Worm (Caenorhabditis elegans) whole organism, L4 larva: ENCODE data around the gene Y37A1A.4.

Source experiments
- Y105C5A.15 ChIP-seq: fragments of 200-800 bp; sonication (Bioruptor generic); IDR thresholded peaks from 2 replicates; pipeline ENCODE4 v1.3.6; 2022; ENCODE audit warnings: missing genetic modification characterization, missing compliant biosample characterization
- Y48G9A.11 ChIP-seq: fragments of 200-800 bp; sonication (Bioruptor generic); IDR thresholded peaks from 2 replicates; pipeline ENCODE4 v1.3.6; 2022; ENCODE audit warnings: missing genetic modification reagents, missing genetic modification characterization, missing compliant biosample characterization
- Y5F2A.4 ChIP-seq: fragments of 200-800 bp; sonication (Bioruptor generic); optimal IDR thresholded peaks from 2 replicates; lab custom pipeline; 2018; ENCODE audit warnings: mild to moderate bottlenecking, missing genetic modification characterization, missing compliant biosample characterization
- Y75B8A.6 ChIP-seq: fragments of 200-800 bp; sonication (Bioruptor generic); IDR thresholded peaks from 2 replicates; pipeline ENCODE4 v1.3.6; 2022; ENCODE audit warnings: missing genetic modification reagents, missing genetic modification characterization, missing compliant biosample characterization
- aha-1 ChIP-seq: fragments of 150-350 bp; peaks from one replicate; lab custom pipeline; 2014; ENCODE audit warnings: missing biosample characterization, missing genetic modification characterization
- arid-1 ChIP-seq: fragments of 200-800 bp; sonication (Bioruptor generic); conservative IDR thresholded peaks from 2 replicates; pipeline ENCODE4 v1.3.6; 2022; ENCODE audit warnings: missing genetic modification reagents, missing genetic modification characterization, missing compliant biosample characterization
- ceh-44 ChIP-seq: fragments of 200-800 bp; sonication (Bioruptor generic); IDR thresholded peaks from 2 replicates; pipeline ENCODE4 v1.3.6; 2022; ENCODE audit warnings: missing genetic modification reagents, missing genetic modification characterization, missing compliant biosample characterization
- daf-16 ChIP-seq, 3 experiments: sonication (generic microtip); optimal IDR thresholded peaks; 2 replicates each; lab custom pipeline; 2016 to 2017; ENCODE audit warnings: missing genetic modification characterization in 3 of 3, missing genetic modification reagents in 3 of 3, mild to moderate bottlenecking in 2 of 3, missing compliant biosample characterization in 2 of 3, missing biosample characterization in 1 of 3, moderate library complexity in 1 of 3
- dmd-6 ChIP-seq: fragments of 200-800 bp; sonication (Bioruptor generic); IDR thresholded peaks from 2 replicates; pipeline ENCODE4 v1.3.6; 2022; ENCODE audit warnings: missing genetic modification reagents, missing genetic modification characterization, missing compliant biosample characterization
- dve-1 ChIP-seq: sonication (generic microtip); optimal IDR thresholded peaks from 2 replicates; lab custom pipeline; 2017; ENCODE audit warnings: antibody characterized with exemption, mild to moderate bottlenecking, missing genetic modification characterization, missing compliant biosample characterization; ENCODE audit not compliant: insufficient read depth
- egl-27 ChIP-seq: sonication (generic microtip); optimal IDR thresholded peaks from 3 replicates; lab custom pipeline; 2017; ENCODE audit warnings: missing biosample characterization, missing genetic modification reagents, missing genetic modification characterization
- egl-43 ChIP-seq: fragments of 200-800 bp; sonication (Bioruptor generic); IDR thresholded peaks from 2 replicates; pipeline ENCODE4 v1.3.6; 2022; ENCODE audit warnings: missing genetic modification reagents, missing genetic modification characterization, missing compliant biosample characterization
- hlh-30 ChIP-seq: sonication (generic microtip); optimal IDR thresholded peaks from 2 replicates; lab custom pipeline; 2017; ENCODE audit warnings: antibody characterized with exemption, mild to moderate bottlenecking, missing genetic modification characterization, missing compliant biosample characterization; ENCODE audit not compliant: insufficient read depth
- hmg-1.1 ChIP-seq: fragments of 200-800 bp; sonication (Bioruptor generic); IDR thresholded peaks from 2 replicates; pipeline ENCODE4 v1.3.6; 2022; ENCODE audit warnings: missing genetic modification reagents, missing genetic modification characterization, missing compliant biosample characterization
- jun-1 ChIP-seq: fragments of 150-350 bp; optimal IDR thresholded peaks from 2 replicates; lab custom pipeline; 2014; ENCODE audit warnings: missing biosample characterization, missing genetic modification reagents, missing genetic modification characterization
- lim-7 ChIP-seq: fragments of 200-800 bp; sonication (Bioruptor generic); IDR thresholded peaks from 2 replicates; pipeline ENCODE4 v1.3.6; 2022; ENCODE audit warnings: missing genetic modification characterization, missing compliant biosample characterization
- lin-1 ChIP-seq: fragments of 200-800 bp; sonication (Bioruptor generic); IDR thresholded peaks from 2 replicates; pipeline ENCODE4 v1.3.6; 2022; ENCODE audit warnings: missing genetic modification reagents, missing genetic modification characterization, missing compliant biosample characterization
- lin-13 ChIP-seq: fragments of 150-350 bp; optimal IDR thresholded peaks from 2 replicates; lab custom pipeline; 2014; ENCODE audit warnings: missing biosample characterization, missing genetic modification reagents, missing genetic modification characterization
- lin-39 ChIP-seq: fragments of 150-350 bp; optimal IDR thresholded peaks from 2 replicates; lab custom pipeline; 2014; ENCODE audit warnings: missing biosample characterization, missing genetic modification reagents, missing genetic modification characterization
- lsy-2 ChIP-seq, 2 experiments: fragments of 150-350 bp in 1 of 2; sonication (generic microtip) in 1 of 2; optimal IDR thresholded peaks; 2 replicates each; lab custom pipeline; 2014 to 2017; ENCODE audit warnings: missing biosample characterization in 2 of 2, missing genetic modification characterization in 2 of 2
- madf-9 ChIP-seq: fragments of 200-800 bp; sonication (Bioruptor generic); conservative IDR thresholded peaks from 2 replicates; pipeline ENCODE4 v1.3.6; 2022; ENCODE audit warnings: missing genetic modification reagents, missing genetic modification characterization, missing compliant biosample characterization
- mdl-1 ChIP-seq, 2 experiments: fragments of 150-350 bp in 1 of 2; sonication (generic microtip) in 1 of 2; optimal IDR thresholded peaks; 2 replicates each; lab custom pipeline; 2014 to 2017; ENCODE audit warnings: missing biosample characterization in 2 of 2, missing genetic modification characterization in 2 of 2
- mdt-29 ChIP-seq: fragments of 200-800 bp; sonication (Bioruptor generic); IDR thresholded peaks from 2 replicates; pipeline ENCODE4 v1.3.6; 2022; ENCODE audit warnings: missing genetic modification reagents, missing genetic modification characterization, missing compliant biosample characterization
- mep-1 ChIP-seq: fragments of 150-350 bp; sonication (generic microtip); optimal IDR thresholded peaks from 3 replicates; lab custom pipeline; 2014; ENCODE audit warnings: missing biosample characterization, missing genetic modification characterization
- mes-2 ChIP-seq: sonication (generic microtip); optimal IDR thresholded peaks from 2 replicates; lab custom pipeline; 2016; ENCODE audit warnings: missing genotype, mild to moderate bottlenecking, missing genetic modification characterization, missing compliant biosample characterization; ENCODE audit not compliant: poor library complexity, severe bottlenecking
- nhr-111 ChIP-seq: fragments of 200-800 bp; sonication (Bioruptor generic); optimal IDR thresholded peaks from 2 replicates; lab custom pipeline; 2018; ENCODE audit warnings: mild to moderate bottlenecking, missing genetic modification characterization, missing compliant biosample characterization
- nhr-28 ChIP-seq: fragments of 150-350 bp; optimal IDR thresholded peaks from 2 replicates; lab custom pipeline; 2014; ENCODE audit warnings: missing biosample characterization, missing genetic modification characterization
- nhr-42 ChIP-seq: fragments of 200-800 bp; sonication (Bioruptor generic); IDR thresholded peaks from 2 replicates; pipeline ENCODE4 v1.3.6; 2022; ENCODE audit warnings: missing genetic modification characterization, missing compliant biosample characterization
- nhr-48 ChIP-seq: sonication (generic microtip); optimal IDR thresholded peaks from 2 replicates; lab custom pipeline; 2016; ENCODE audit warnings: mild to moderate bottlenecking, missing genetic modification characterization, missing compliant biosample characterization
- nhr-77 ChIP-seq: fragments of 150-350 bp; optimal IDR thresholded peaks from 2 replicates; lab custom pipeline; 2014; ENCODE audit warnings: missing biosample characterization, missing genetic modification characterization
- pha-4 ChIP-seq, 2 experiments: fragments of 150-350 bp in 1 of 2; fragments of 200-800 bp in 1 of 2; sonication (Bioruptor generic) in 1 of 2; IDR thresholded peaks in 1 of 2; optimal IDR thresholded peaks in 1 of 2; 2 replicates each; pipeline versions ENCODE4 v1.3.6 to Lab custom; 2014 to 2022; ENCODE audit warnings: missing genetic modification characterization in 2 of 2, missing genetic modification reagents in 2 of 2, missing biosample characterization in 1 of 2, missing compliant biosample characterization in 1 of 2
- rbr-2 ChIP-seq: sonication (generic microtip); optimal IDR thresholded peaks from 2 replicates; lab custom pipeline; 2016; ENCODE audit warnings: missing genotype, missing genetic modification characterization, missing compliant biosample characterization
- set-16 ChIP-seq: fragments of 200-800 bp; sonication (Bioruptor generic); IDR thresholded peaks from 2 replicates; pipeline ENCODE4 v1.3.6; 2022; ENCODE audit warnings: missing genetic modification reagents, missing genetic modification characterization, missing compliant biosample characterization
- skn-1 ChIP-seq: fragments of 150-350 bp; optimal IDR thresholded peaks from 2 replicates; lab custom pipeline; 2014; ENCODE audit warnings: missing biosample characterization, missing genetic modification characterization
- snpc-1.2 ChIP-seq: fragments of 200-800 bp; sonication (Bioruptor generic); IDR thresholded peaks from 2 replicates; pipeline ENCODE4 v1.3.6; 2022; ENCODE audit warnings: missing genetic modification reagents, missing genetic modification characterization, missing compliant biosample characterization
- snpc-4 ChIP-seq: fragments of 150-350 bp; optimal IDR thresholded peaks from 2 replicates; lab custom pipeline; 2014; ENCODE audit warnings: missing biosample characterization, missing genetic modification characterization
- spr-3 ChIP-seq: fragments of 200-800 bp; sonication (Bioruptor generic); optimal IDR thresholded peaks from 2 replicates; lab custom pipeline; 2018; ENCODE audit warnings: mild to moderate bottlenecking, missing genetic modification characterization, missing compliant biosample characterization
- unc-130 ChIP-seq: sonication (generic microtip); optimal IDR thresholded peaks from 2 replicates; lab custom pipeline; 2016; ENCODE audit warnings: missing genetic modification reagents, missing genetic modification characterization, missing compliant biosample characterization
- unc-62 ChIP-seq, 3 experiments: fragments of 150-350 bp in 1 of 3; sonication (generic microtip); optimal IDR thresholded peaks in 2 of 3; peaks in 1 of 3; 1 replicate in 1 of 3; 2 replicates in 2 of 3; lab custom pipeline; 2014 to 2017; ENCODE audit warnings: missing biosample characterization in 3 of 3, missing genetic modification characterization in 3 of 3, missing genetic modification reagents in 3 of 3, missing genotype in 1 of 3
- vab-7 ChIP-seq: fragments of 200-800 bp; sonication (Bioruptor generic); IDR thresholded peaks from 2 replicates; pipeline ENCODE4 v1.3.6; 2022; ENCODE audit warnings: missing genetic modification reagents, missing genetic modification characterization, missing compliant biosample characterization
- zfp-2 ChIP-seq: sonication (generic microtip); optimal IDR thresholded peaks from 2 replicates; lab custom pipeline; 2016; ENCODE audit warnings: mild to moderate bottlenecking, missing genetic modification characterization, missing compliant biosample characterization
- zip-11 ChIP-seq: fragments of 200-800 bp; sonication (Bioruptor generic); IDR thresholded peaks from 2 replicates; pipeline ENCODE4 v1.3.6; 2022; ENCODE audit warnings: missing genetic modification characterization, missing compliant biosample characterization

The Y37A1A.4 gene

ce11 chrIV:13893103-13893502 lies 41.1 kb upstream of the Y37A1A.4 start:
- TF ChIP-seq nhr-77 (no peak), egl-43 (GFP tag; lab: Robert Waterston, UW) (no peak), snpc-4 (peak; percentile 82), jun-1 (tag; lab: Kevin White, UChicago) (no peak), hmg-1.1 (GFP tag; lab: Robert Waterston, UW) (0 out of 2 replicates have a peak, but pooled peaks have one; percentile 28), hlh-30 (tag; lab: Kevin White, UChicago) (no peak), lin-13 (peak; percentile 59), egl-27 (tag; lab: Kevin White, UChicago) (no peak), daf-16 (GFP tag; optimal IDR thresholded peaks at IDR 0.05; lab: Kevin White, UChicago) (no peak), daf-16 (tag; optimal IDR thresholded peaks at IDR 0.05; lab: Kevin White, UChicago) (peak; percentile 13), Y105C5A.15 (no peak), mep-1 (tag; lab: Kevin White, UChicago) (peak; percentile 37), dve-1 (tag; lab: Kevin White, UChicago) (no peak), pha-4 (GFP tag; IDR thresholded peaks at IDR 0.05; lab: Robert Waterston, UW) (no peak), pha-4 (tag; optimal IDR thresholded peaks at IDR 0.05; lab: Kevin White, UChicago) (no peak), vab-7 (GFP tag; lab: Robert Waterston, UW) (no peak), nhr-42 (GFP tag; lab: Robert Waterston, UW) (no peak), lin-39 (no peak), madf-9 (GFP tag; lab: Robert Waterston, UW) (no peak), lim-7 (GFP tag; lab: Robert Waterston, UW) (no peak), nhr-111 (peak; percentile 42), dmd-6 (GFP tag; lab: Robert Waterston, UW) (no peak), Y75B8A.6 (no peak), zfp-2 (tag; lab: Kevin White, UChicago) (no peak), unc-130 (GFP tag; lab: Kevin White, UChicago) (no peak), snpc-1.2 (GFP tag; lab: Robert Waterston, UW) (peak; percentile 66), set-16 (GFP tag; lab: Robert Waterston, UW) (no peak), mes-2 (tag; lab: Kevin White, UChicago) (no peak), unc-62 (GFP tag; optimal IDR thresholded peaks at IDR 0.05 in 1 of 2; lab: Kevin White, UChicago) (peak in 1 of 2 experiments; percentile 53), unc-62 (tag; optimal IDR thresholded peaks at IDR 0.05; lab: Kevin White, UChicago) (no peak), Y48G9A.11 (GFP tag; lab: Robert Waterston, UW) (peak; percentile 70), spr-3 (GFP tag; lab: Kevin White, UChicago) (no peak), skn-1 (no peak)

ce11 chrIV:13902774-13903173 lies 31.4 kb upstream of the Y37A1A.4 start, which contains the start of gene Y37A1A.3:
Gene Y37A1A.3 (minus strand): TSS chrIV:13902874.
- TF ChIP-seq rbr-2 = no peak

ce11 chrIV:13906369-13906768 lies 27.8 kb upstream of the Y37A1A.4 start:
- TF ChIP-seq snpc-1.2 (GFP tag; lab: Robert Waterston, UW) (peak; percentile 62), lin-1 (GFP tag; lab: Robert Waterston, UW) (no peak)
- TF ChIP-seq, all 104 proteins: peak for 1

ce11 chrIV:13910013-13910412 lies 24.2 kb upstream of the Y37A1A.4 start:
- peak; percentile 52; the same call in 1 of the 2 replicates for TF ChIP-seq set-16 (GFP tag; lab: Robert Waterston, UW)

ce11 chrIV:13910931-13911330 lies 23.3 kb upstream of the Y37A1A.4 start:
- TF ChIP-seq lsy-2 (tag; optimal IDR thresholded peaks at IDR 0.05; lab: Kevin White, UChicago) = peak in 1 of 2 experiments; percentile 58
- TF ChIP-seq mdt-29 (GFP tag; lab: Robert Waterston, UW) = 0 out of 2 replicates have a peak, but pooled peaks have one; percentile 47
- TF ChIP-seq jun-1 (tag; lab: Kevin White, UChicago) = no peak
- no peak for TF ChIP-seq nhr-48
- TF ChIP-seq ceh-44 (GFP tag; lab: Robert Waterston, UW) = no peak
- peak in 1 of 2 experiments; percentile 39 for TF ChIP-seq mdl-1 (tag; optimal IDR thresholded peaks at IDR 0.05; lab: Kevin White, UChicago)
- no peak for TF ChIP-seq zip-11 (GFP tag; lab: Robert Waterston, UW)
- TF ChIP-seq unc-62 (GFP tag; optimal IDR thresholded peaks at IDR 0.05 in 1 of 2; lab: Kevin White, UChicago) = peak in 1 of 2 experiments; percentile 58
- no peak for TF ChIP-seq unc-62 (tag; optimal IDR thresholded peaks at IDR 0.05; lab: Kevin White, UChicago)
- TF ChIP-seq nhr-28 = peak; percentile 78
- peak; percentile 5 for TF ChIP-seq mep-1 (tag; lab: Kevin White, UChicago)
- no peak for TF ChIP-seq Y5F2A.4 (GFP tag; lab: Kevin White, UChicago)
- no peak for TF ChIP-seq Y75B8A.6
- TF ChIP-seq arid-1 = no peak
- TF ChIP-seq aha-1 (tag; lab: Kevin White, UChicago) = peak; percentile 12
- TF ChIP-seq hlh-30 (tag; lab: Kevin White, UChicago) = peak; percentile 75
